Fruit fly (Drosophila melanogaster): ENCODE results near the gene y.

dm6 chrX:356232-356631 is at the start of gene y:
- no peak for TF ChIP-seq ttk (optimal IDR thresholded peaks at IDR 0.05)
- TF ChIP-seq psq (optimal IDR thresholded peaks at IDR 0.05) = no peak
- TF ChIP-seq Myc (optimal IDR thresholded peaks at IDR 0.05) = no peak
